Fruit fly (Drosophila melanogaster) whole organism, embryonic: ENCODE results near the gene CG33791.
A peak's percentile ranks its signal among the peaks of the same experiment; 100 is the strongest.

ENCODE experiments used
- ATbp ChIP-seq: fragments of 200-800 bp; sonication (Bioruptor generic); optimal IDR thresholded peaks from 2 replicates; lab custom pipeline; 2017; ENCODE audit warnings: missing biosample characterization, mild to moderate bottlenecking, missing genetic modification characterization, missing genetic modification reagents
- Atf3 ChIP-seq: fragments of 200-800 bp; sonication (Bioruptor generic); optimal IDR thresholded peaks from 3 replicates; lab custom pipeline; 2016; ENCODE audit warnings: missing biosample characterization, missing genetic modification characterization
- B-H2 ChIP-seq: fragments of 200-800 bp; sonication (Bioruptor generic); optimal IDR thresholded peaks from 2 replicates; lab custom pipeline; 2018; ENCODE audit warnings: missing biosample characterization, mild to moderate bottlenecking, missing genetic modification characterization
- CG10565 ChIP-seq: fragments of 200-800 bp; sonication (Bioruptor generic); optimal IDR thresholded peaks from 3 replicates; lab custom pipeline; 2016; ENCODE audit warnings: missing biosample characterization, mild to moderate bottlenecking, missing genetic modification characterization
- CG10959 ChIP-seq: fragments of 200-800 bp; sonication (Bioruptor generic); IDR thresholded peaks from 2 replicates; pipeline ENCODE4 v1.3.6; 2022; ENCODE audit warnings: missing biosample characterization, missing genetic modification characterization
- CG12769 ChIP-seq: fragments of 200-800 bp; sonication (Bioruptor generic); optimal IDR thresholded peaks from 2 replicates; lab custom pipeline; 2019; ENCODE audit warnings: missing biosample characterization, mild to moderate bottlenecking, missing genetic modification characterization, moderate library complexity
- CG13424 ChIP-seq: fragments of 200-800 bp; sonication (Bioruptor generic); optimal IDR thresholded peaks from 2 replicates; lab custom pipeline; 2019; ENCODE audit warnings: missing biosample characterization, mild to moderate bottlenecking, missing genetic modification characterization, moderate library complexity
- CG14441 ChIP-seq: fragments of 200-800 bp; sonication (Bioruptor generic); IDR thresholded peaks from 2 replicates; pipeline ENCODE4 v1.3.6; 2022; ENCODE audit warnings: missing biosample characterization, missing genetic modification characterization
- CG15479 ChIP-seq: fragments of 200-800 bp; sonication (Bioruptor generic); optimal IDR thresholded peaks from 3 replicates; lab custom pipeline; 2019; ENCODE audit warnings: missing biosample characterization, mild to moderate bottlenecking, missing genetic modification characterization, moderate library complexity
- CG1647 ChIP-seq: fragments of 200-800 bp; sonication (Bioruptor generic); optimal IDR thresholded peaks from 3 replicates; lab custom pipeline; 2016; ENCODE audit warnings: missing biosample characterization, missing genetic modification characterization
- CG17385 ChIP-seq: fragments of 200-800 bp; sonication (Bioruptor generic); optimal IDR thresholded peaks from 3 replicates; lab custom pipeline; 2018; ENCODE audit warnings: missing biosample characterization, mild to moderate bottlenecking, missing genetic modification characterization
- CG2712 ChIP-seq: fragments of 200-800 bp; optimal IDR thresholded peaks from 3 replicates; lab custom pipeline; 2019; ENCODE audit warnings: missing biosample characterization, mild to moderate bottlenecking, missing genetic modification characterization, moderate library complexity
- CG32532 ChIP-seq: fragments of 200-800 bp; sonication (Bioruptor generic); IDR thresholded peaks from 2 replicates; pipeline ENCODE4 v1.3.6; 2022; ENCODE audit warnings: missing biosample characterization, missing genetic modification characterization
- CG32767 ChIP-seq: fragments of 200-800 bp; sonication (Bioruptor generic); IDR thresholded peaks from 2 replicates; pipeline ENCODE4 v1.3.6; 2022; ENCODE audit warnings: missing biosample characterization, missing genetic modification characterization
- CG3281 ChIP-seq: fragments of 200-800 bp; sonication (Bioruptor generic); optimal IDR thresholded peaks from 3 replicates; lab custom pipeline; 2017; ENCODE audit warnings: missing biosample characterization, mild to moderate bottlenecking, missing genetic modification characterization
- CG34376 ChIP-seq: fragments of 200-800 bp; sonication (Bioruptor generic); optimal IDR thresholded peaks from 2 replicates; lab custom pipeline; 2018; ENCODE audit warnings: missing biosample characterization, mild to moderate bottlenecking, missing genetic modification characterization
- CG3726 ChIP-seq: fragments of 200-800 bp; sonication (Bioruptor generic); IDR thresholded peaks from 3 replicates; pipeline ENCODE4, ENCODE4 v1.3.6; 2022; ENCODE audit warnings: missing biosample characterization, missing genetic modification characterization
- CG4707 ChIP-seq: fragments of 200-800 bp; sonication (Bioruptor generic); optimal IDR thresholded peaks from 2 replicates; lab custom pipeline; 2018; ENCODE audit warnings: missing biosample characterization, mild to moderate bottlenecking, missing genetic modification characterization, moderate library complexity
- CG4730 ChIP-seq: fragments of 200-800 bp; sonication (Bioruptor generic); IDR thresholded peaks from 2 replicates; pipeline ENCODE4 v1.3.6; 2022; ENCODE audit warnings: missing biosample characterization, missing genetic modification characterization
- CG4820 ChIP-seq: fragments of 200-800 bp; sonication (Bioruptor generic); optimal IDR thresholded peaks from 3 replicates; lab custom pipeline; 2016; ENCODE audit warnings: missing biosample characterization, missing genetic modification characterization
- CG6689 ChIP-seq: fragments of 200-800 bp; sonication (Bioruptor generic); IDR thresholded peaks from 2 replicates; pipeline ENCODE4 v1.3.6; 2022; ENCODE audit warnings: missing biosample characterization, missing genetic modification characterization
- CG9727 ChIP-seq: fragments of 200-800 bp; sonication (Bioruptor generic); optimal IDR thresholded peaks from 3 replicates; lab custom pipeline; 2017; ENCODE audit warnings: missing biosample characterization, mild to moderate bottlenecking, missing genetic modification characterization
- CG9932 ChIP-seq: fragments of 200-800 bp; sonication (Bioruptor generic); IDR thresholded peaks from 2 replicates; pipeline ENCODE4 v1.3.6; 2022; ENCODE audit warnings: missing biosample characterization, missing genetic modification characterization
- CHES-1-like ChIP-seq: fragments of 200-800 bp; sonication (Bioruptor generic); optimal IDR thresholded peaks from 2 replicates; lab custom pipeline; 2016; ENCODE audit warnings: missing biosample characterization, missing genetic modification characterization
- Camta ChIP-seq: fragments of 200-800 bp; sonication (Bioruptor generic); optimal IDR thresholded peaks from 2 replicates; lab custom pipeline; 2016; ENCODE audit warnings: missing biosample characterization, missing genetic modification characterization
- Dip2 ChIP-seq: fragments of 200-800 bp; sonication (Bioruptor generic); IDR thresholded peaks from 2 replicates; pipeline ENCODE4 v1.3.6; 2022; ENCODE audit warnings: missing biosample characterization, missing genetic modification characterization
- Dref ChIP-seq: fragments of 200-800 bp; sonication (Bioruptor generic); IDR thresholded peaks from 2 replicates; pipeline ENCODE4 v1.3.6; 2022; ENCODE audit warnings: missing biosample characterization, missing genetic modification characterization
- Ets97D ChIP-seq: fragments of 200-800 bp; sonication (Bioruptor generic); optimal IDR thresholded peaks from 3 replicates; lab custom pipeline; 2016; ENCODE audit warnings: missing biosample characterization, missing genetic modification characterization
- Gsc ChIP-seq: fragments of 200-800 bp; sonication (Bioruptor generic); IDR thresholded peaks from 2 replicates; pipeline ENCODE4 v1.3.6; 2022; ENCODE audit warnings: missing biosample characterization, missing genetic modification characterization
- Hr51 ChIP-seq, 2 experiments: fragments of 200-800 bp; sonication (Bioruptor generic); optimal IDR thresholded peaks; 2 replicates in 1 of 2; 3 replicates in 1 of 2; lab custom pipeline; 2016 to 2018; ENCODE audit warnings: missing biosample characterization in 2 of 2, missing genetic modification characterization in 2 of 2, mild to moderate bottlenecking in 1 of 2, moderate library complexity in 1 of 2
- Meics ChIP-seq: fragments of 200-800 bp; sonication (Bioruptor generic); optimal IDR thresholded peaks from 2 replicates; lab custom pipeline; 2017; ENCODE audit warnings: missing biosample characterization, mild to moderate bottlenecking, missing genetic modification characterization
- Mes4 ChIP-seq: fragments of 200-800 bp; sonication (Bioruptor generic); optimal IDR thresholded peaks from 2 replicates; lab custom pipeline; 2016; ENCODE audit warnings: missing biosample characterization, missing genetic modification characterization
- Taf1 ChIP-seq: fragments of 200-800 bp; sonication (Bioruptor generic); IDR thresholded peaks from 2 replicates; pipeline ENCODE4 v1.3.6; 2022; ENCODE audit warnings: missing biosample characterization, missing genetic modification characterization
- cas ChIP-seq: fragments of 200-800 bp; sonication (Bioruptor generic); IDR thresholded peaks from 2 replicates; pipeline ENCODE4 v1.3.6; 2022; ENCODE audit warnings: missing biosample characterization, missing genetic modification characterization
- dan ChIP-seq: fragments of 200-800 bp; sonication (Bioruptor generic); IDR thresholded peaks from 2 replicates; pipeline ENCODE4 v1.3.6; 2022; ENCODE audit warnings: missing biosample characterization, missing genetic modification characterization
- ems ChIP-seq: fragments of 200-800 bp; sonication (Bioruptor generic); optimal IDR thresholded peaks from 3 replicates; lab custom pipeline; 2016; ENCODE audit warnings: missing biosample characterization, missing genetic modification characterization
- fd102C ChIP-seq: fragments of 200-800 bp; sonication (Bioruptor generic); optimal IDR thresholded peaks from 2 replicates; lab custom pipeline; 2018; ENCODE audit warnings: missing biosample characterization, mild to moderate bottlenecking, missing genetic modification characterization, moderate library complexity
- grau ChIP-seq: fragments of 200-800 bp; optimal IDR thresholded peaks from 3 replicates; lab custom pipeline; 2019; ENCODE audit warnings: missing biosample characterization, mild to moderate bottlenecking, missing genetic modification characterization, moderate library complexity
- kah ChIP-seq: fragments of 200-800 bp; sonication (Bioruptor generic); optimal IDR thresholded peaks from 2 replicates; lab custom pipeline; 2018; ENCODE audit warnings: missing biosample characterization, mild to moderate bottlenecking, missing genetic modification characterization
- nau ChIP-seq: fragments of 200-800 bp; sonication (Bioruptor generic); optimal IDR thresholded peaks from 3 replicates; lab custom pipeline; 2017; ENCODE audit warnings: missing biosample characterization, mild to moderate bottlenecking, missing genetic modification characterization, missing genetic modification reagents
- repo ChIP-seq: fragments of 200-800 bp; sonication (Bioruptor generic); optimal IDR thresholded peaks from 2 replicates; lab custom pipeline; 2016; ENCODE audit warnings: missing biosample characterization, missing genetic modification characterization
- rib ChIP-seq: fragments of 200-800 bp; sonication (Bioruptor generic); IDR thresholded peaks from 2 replicates; pipeline ENCODE4 v1.3.6; 2022; ENCODE audit warnings: missing biosample characterization, missing genetic modification characterization
- schlank ChIP-seq: fragments of 200-800 bp; sonication (Bioruptor generic); optimal IDR thresholded peaks from 2 replicates; lab custom pipeline; 2018; ENCODE audit warnings: missing biosample characterization, mild to moderate bottlenecking, missing genetic modification characterization
- sisA ChIP-seq: fragments of 200-800 bp; sonication (Bioruptor generic); IDR thresholded peaks from 2 replicates; pipeline ENCODE4 v1.3.6; 2022; ENCODE audit warnings: missing biosample characterization, missing genetic modification characterization
- slp2 ChIP-seq: fragments of 200-800 bp; sonication (Bioruptor generic); optimal IDR thresholded peaks from 2 replicates; lab custom pipeline; 2016; ENCODE audit warnings: missing biosample characterization, missing genetic modification characterization
- sna ChIP-seq: fragments of 200-800 bp; sonication (Bioruptor generic); IDR thresholded peaks from 2 replicates; pipeline ENCODE4 v1.3.6; 2022; ENCODE audit warnings: missing biosample characterization, missing genetic modification characterization; ENCODE audit not compliant: partially characterized antibody
- sob ChIP-seq: fragments of 200-800 bp; sonication (Bioruptor generic); IDR thresholded peaks from 2 replicates; pipeline ENCODE4 v1.3.6; 2022; ENCODE audit warnings: missing biosample characterization, missing genetic modification characterization
- sr ChIP-seq: fragments of 200-800 bp; sonication (Bioruptor generic); IDR thresholded peaks from 3 replicates; pipeline ENCODE4 v1.3.6; 2022; ENCODE audit warnings: missing biosample characterization, missing genetic modification characterization
- stwl ChIP-seq: fragments of 200-800 bp; sonication (Bioruptor generic); optimal IDR thresholded peaks from 3 replicates; lab custom pipeline; 2018; ENCODE audit warnings: missing biosample characterization, mild to moderate bottlenecking, missing genetic modification characterization, moderate library complexity
- twi ChIP-seq: fragments of 200-800 bp; optimal IDR thresholded peaks from 2 replicates; lab custom pipeline; 2019; ENCODE audit warnings: missing biosample characterization, mild to moderate bottlenecking, missing genetic modification characterization, moderate library complexity
- wek ChIP-seq: fragments of 200-800 bp; sonication (Bioruptor generic); optimal IDR thresholded peaks from 3 replicates; lab custom pipeline; 2018; ENCODE audit warnings: missing biosample characterization, mild to moderate bottlenecking, missing genetic modification characterization, moderate library complexity

Gene CG33791

DNA sequence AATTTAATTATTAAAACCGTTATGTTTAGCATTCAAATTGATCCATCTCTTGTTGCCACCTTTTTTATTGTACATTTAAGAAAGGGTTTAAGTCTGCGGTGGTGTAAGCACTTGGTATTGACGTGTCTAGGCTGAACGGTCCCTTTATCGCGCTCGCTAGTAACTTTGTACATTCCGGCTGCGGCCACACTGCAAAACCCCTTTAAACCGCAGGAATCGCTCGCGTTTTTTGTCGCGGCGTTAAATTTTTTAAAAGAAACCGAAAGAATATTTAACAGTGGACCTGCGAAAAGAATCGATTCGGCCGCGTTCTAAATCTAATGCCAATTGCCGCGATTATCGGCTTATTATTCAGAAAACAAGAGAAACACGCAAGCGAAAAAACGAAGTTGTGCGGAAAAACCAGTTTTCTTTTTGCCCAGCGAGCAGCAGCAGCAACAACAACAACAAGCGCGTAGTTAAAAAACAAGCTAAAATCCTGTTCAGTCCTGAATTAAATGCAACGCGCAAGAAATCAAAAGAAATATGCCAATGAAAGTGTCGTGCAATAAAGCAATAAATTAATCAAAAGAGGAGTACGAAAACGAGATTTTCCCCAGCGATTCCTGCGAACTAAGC is 26.2 kb upstream of the CG33791 start, which contains the start of gene CG13917 (continued):
- TF ChIP-seq sisA (GFP tag; lab: Robert Waterston, UW) (no peak), Taf1 (GFP tag; lab: Robert Waterston, UW) (no peak), fd102C (GFP tag; lab: Kevin White, UChicago) (no peak), sob (no peak), Gsc (GFP tag; lab: Robert Waterston, UW) (no peak), CG13424 (tag; lab: Kevin White, UChicago) (no peak), stwl (tag; lab: Kevin White, UChicago) (peak; percentile 70), CG14441 (GFP tag; lab: Robert Waterston, UW) (peak; percentile 22; the same call in 1 of the 2 replicates), CG9727 (GFP tag; lab: Kevin White, UChicago) (no peak), CG4730 (GFP tag; lab: Robert Waterston, UW) (no peak), ATbp (no peak), CG10565 (GFP tag; lab: Kevin White, UChicago) (no peak), dan (GFP tag; lab: Robert Waterston, UW) (no peak), CG3726 (GFP tag; lab: Robert Waterston, UW) (no peak), Mes4 (GFP tag; lab: Kevin White, UChicago) (no peak), sna (GFP tag; lab: Robert Waterston, UW) (no peak), B-H2 (GFP tag; lab: Kevin White, UChicago) (no peak), CG4707 (GFP tag; lab: Kevin White, UChicago) (no peak), kah (no peak), twi (tag; lab: Kevin White, UChicago) (no peak), Camta (GFP tag; lab: Kevin White, UChicago) (no peak), CG17385 (GFP tag; lab: Kevin White, UChicago) (no peak), CG32532 (GFP tag; lab: Robert Waterston, UW) (no peak), CG2712 (tag; lab: Kevin White, UChicago) (peak; percentile 22), CG32767 (GFP tag; lab: Robert Waterston, UW) (no peak), CG1647 (GFP tag; lab: Kevin White, UChicago) (no peak), CG34376 (no peak), repo (GFP tag; lab: Kevin White, UChicago) (no peak), Meics (no peak), rib (GFP tag; lab: Robert Waterston, UW) (no peak), CG15479 (GFP tag; lab: Kevin White, UChicago) (no peak), Dip2 (GFP tag; lab: Robert Waterston, UW) (no peak), Atf3 (GFP tag; lab: Kevin White, UChicago) (no peak), cas (0 out of 2 replicates have a peak, but pooled peaks have one; percentile 21), nau (GFP tag; lab: Kevin White, UChicago) (no peak), CG6689 (GFP tag; lab: Robert Waterston, UW) (no peak), Hr51 (GFP tag; optimal IDR thresholded peaks at IDR 0.05; lab: Kevin White, UChicago) (no peak), slp2 (no peak), CG9932 (GFP tag; lab: Robert Waterston, UW) (0 out of 2 replicates have a peak, but pooled peaks have one; percentile 14), Dref (GFP tag; lab: Robert Waterston, UW) (no peak), CG12769 (tag; lab: Kevin White, UChicago) (no peak), grau (tag; lab: Kevin White, UChicago) (no peak), Ets97D (GFP tag; lab: Kevin White, UChicago) (peak; percentile 95), sr (no peak), CG3281 (GFP tag; lab: Kevin White, UChicago) (no peak), schlank (tag; lab: Kevin White, UChicago) (no peak), ems (GFP tag; lab: Kevin White, UChicago) (peak; percentile 17), CHES-1-like (GFP tag; lab: Kevin White, UChicago) (no peak), CG4820 (no peak), CG10959 (GFP tag; lab: Robert Waterston, UW) (no peak), wek (GFP tag; lab: Kevin White, UChicago) (no peak)
